Worm (Caenorhabditis elegans): ENCODE data around the gene col-118.

DNA sequence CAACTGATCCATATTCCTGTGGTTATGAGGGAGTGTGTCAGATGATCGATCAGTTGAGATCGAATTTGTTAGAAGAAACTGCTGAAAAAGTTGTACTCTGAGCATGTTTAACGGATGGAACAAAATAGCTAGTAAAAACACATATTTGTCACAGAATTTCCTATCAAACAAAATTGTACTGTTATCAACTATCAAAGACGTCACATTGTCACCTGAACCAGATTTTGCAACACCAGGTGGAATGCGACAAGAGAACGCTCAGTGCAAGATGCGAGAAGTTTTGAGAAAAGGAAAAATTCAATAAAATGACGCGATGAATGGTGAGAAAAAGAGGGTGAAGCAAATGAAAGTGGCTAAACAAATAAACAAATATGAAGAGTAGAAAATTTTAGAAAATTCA lies 19.5 kb downstream of the col-118 start:
- TF ChIP-seq hlh-8 (tag; optimal IDR thresholded peaks at IDR 0.05) (no peak), dmd-4 (tag; optimal IDR thresholded peaks at IDR 0.05; ENCODE audit: borderline replicate concordance) (no peak), syd-9 (tag; optimal IDR thresholded peaks at IDR 0.05) (no peak), ceh-9 (tag; optimal IDR thresholded peaks at IDR 0.05) (no peak), pqm-1 (tag; optimal IDR thresholded peaks at IDR 0.05) (no peak), T23F11.4 (GFP tag; optimal IDR thresholded peaks at IDR 0.05) (no peak), nhr-11 (tag; optimal IDR thresholded peaks at IDR 0.05) (no peak), hlh-13 (GFP tag; optimal IDR thresholded peaks at IDR 0.05) (no peak), pha-4 (tag; optimal IDR thresholded peaks at IDR 0.05) (no peak), elt-4 (tag; optimal IDR thresholded peaks at IDR 0.05) (no peak), pag-3 (tag; optimal IDR thresholded peaks at IDR 0.05; ENCODE audit: borderline replicate concordance) (no peak), ceh-14 (tag; optimal IDR thresholded peaks at IDR 0.05) (no peak)
